Worm (Caenorhabditis elegans) whole organism, L1 larva: Measurements from ENCODE around the gene nyn-3.

Source experiments
- blmp-1 ChIP-seq: fragments of 150-350 bp; optimal IDR thresholded peaks from 2 replicates; lab custom pipeline; 2014; ENCODE audit warnings: missing biosample characterization, missing genetic modification characterization
- fkh-10 ChIP-seq: sonication (generic microtip); optimal IDR thresholded peaks from 2 replicates; lab custom pipeline; 2017; ENCODE audit warnings: missing biosample characterization, missing genetic modification reagents, missing genetic modification characterization
- jun-1 ChIP-seq: fragments of 150-350 bp; optimal IDR thresholded peaks from 2 replicates; lab custom pipeline; 2014; ENCODE audit warnings: missing biosample characterization, missing genetic modification reagents, missing genetic modification characterization
- snpc-4 ChIP-seq: fragments of 150-350 bp; optimal IDR thresholded peaks from 2 replicates; lab custom pipeline; 2014; ENCODE audit warnings: missing biosample characterization, missing genetic modification characterization

DNA sequence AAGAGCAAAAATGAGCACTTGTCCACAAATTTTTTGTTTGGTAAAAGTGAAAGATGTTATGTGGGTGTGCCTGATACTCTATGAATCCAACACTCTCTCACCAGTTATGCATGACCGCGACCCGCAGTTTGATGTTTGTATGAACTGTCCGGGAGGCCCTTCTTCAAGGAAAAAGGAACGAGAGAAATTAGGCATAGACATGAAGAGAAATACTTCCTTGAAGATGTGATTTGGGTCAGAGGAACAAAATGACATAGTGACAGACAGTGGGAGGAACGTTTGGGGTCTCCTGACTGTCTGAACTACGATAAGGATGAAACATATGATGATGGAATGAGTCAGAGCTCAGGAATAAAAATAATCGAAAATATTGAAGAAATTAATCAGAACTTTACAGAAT is 48.6 kb upstream of the nyn-3 start:
- TF ChIP-seq snpc-4 (tag; lab: Kevin White, UChicago) = no peak
- TF ChIP-seq jun-1 (tag; lab: Kevin White, UChicago) = no peak
- TF ChIP-seq fkh-10 = no peak
- peak; percentile 79 for TF ChIP-seq blmp-1 (tag; lab: Kevin White, UChicago)
